Worm (Caenorhabditis elegans): ENCODE data around the gene rpia-1.

Gene rpia-1

DNA sequence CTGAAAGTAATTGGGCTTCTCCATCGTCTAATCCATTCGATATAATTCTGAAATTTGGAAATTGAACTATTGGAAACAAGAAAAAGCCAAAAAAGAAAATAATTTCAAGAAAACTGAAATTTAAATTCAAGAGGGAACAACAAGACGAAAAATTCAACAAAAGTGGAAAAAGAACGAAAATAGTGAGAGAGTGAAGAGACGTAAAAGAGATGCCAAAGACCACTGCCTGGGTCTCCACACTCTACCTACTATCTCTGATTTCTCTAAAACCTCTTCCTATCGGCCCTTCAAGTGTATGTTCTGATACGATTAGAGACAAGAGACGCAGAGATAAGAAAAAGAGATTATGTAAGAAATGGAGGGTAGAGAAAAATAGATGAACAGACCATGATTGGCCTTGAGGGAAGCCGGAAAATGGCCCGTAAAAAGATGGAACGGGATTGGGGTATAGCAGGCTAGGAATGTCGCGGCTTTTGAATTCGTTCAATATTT, 30.9 kb downstream of the rpia-1 start, which contains the start of gene ogt-1:
TSS of gene ogt-1 (minus strand) at position 51 of the 492 bp plus-strand sequence.
- TF ChIP-seq dmd-4 (tag; optimal IDR thresholded peaks at IDR 0.05; ENCODE audit: borderline replicate concordance) (no peak), rnt-1 (tag; optimal IDR thresholded peaks at IDR 0.05) (peak; percentile 14), Y22D7AL.16 (tag; optimal IDR thresholded peaks at IDR 0.05) (no peak), ceh-18 (tag; optimal IDR thresholded peaks at IDR 0.05) (peak; percentile 9), nfya-1 (tag; optimal IDR thresholded peaks at IDR 0.05) (peak; percentile 93), ets-4 (tag; optimal IDR thresholded peaks at IDR 0.05) (no peak), ceh-6 (GFP tag; optimal IDR thresholded peaks at IDR 0.05) (no peak), tbx-2 (tag; optimal IDR thresholded peaks at IDR 0.05) (peak; percentile 4), odd-2 (tag; optimal IDR thresholded peaks at IDR 0.05) (no peak), pqm-1 (tag; optimal IDR thresholded peaks at IDR 0.05) (no peak), fax-1 (tag; optimal IDR thresholded peaks at IDR 0.05) (no peak), ceh-31 (tag; optimal IDR thresholded peaks at IDR 0.05) (peak; percentile 68), lin-11 (tag; optimal IDR thresholded peaks at IDR 0.05) (no peak), unc-55 (GFP tag; optimal IDR thresholded peaks at IDR 0.05) (peak; percentile 78), C38D4.7 (GFP tag; optimal IDR thresholded peaks at IDR 0.05) (no peak), che-1 (tag; optimal IDR thresholded peaks at IDR 0.05) (no peak), dve-1 (tag; optimal IDR thresholded peaks at IDR 0.05) (peak; percentile 12), pax-1 (tag; optimal IDR thresholded peaks at IDR 0.05) (peak; percentile 79), K02D7.2 (tag; optimal IDR thresholded peaks at IDR 0.05) (no peak), ceh-19 (GFP tag; optimal IDR thresholded peaks at IDR 0.05) (no peak), nhr-11 (tag; optimal IDR thresholded peaks at IDR 0.05) (no peak), unc-42 (tag; optimal IDR thresholded peaks at IDR 0.05) (peak; percentile 66)

DNA sequence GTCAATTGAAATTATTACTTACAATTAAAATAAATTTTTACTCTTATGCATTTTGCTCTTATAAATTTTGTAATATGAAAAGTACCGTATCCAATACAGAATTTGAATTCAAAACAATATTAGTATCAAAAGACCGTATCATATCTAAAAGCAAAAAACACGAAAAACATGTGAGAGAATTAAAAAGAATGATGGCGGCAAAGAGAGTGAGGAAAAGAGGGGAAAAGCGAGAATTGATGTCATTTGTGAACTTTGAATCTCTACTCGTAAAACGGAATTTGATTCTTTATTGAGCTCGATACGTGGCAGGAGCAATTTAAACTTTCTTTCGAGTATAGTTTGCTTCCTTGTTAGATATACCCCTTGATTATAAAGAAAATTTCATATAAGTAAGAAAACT, 31.6 kb downstream of the rpia-1 start:
- TF ChIP-seq nhr-11 (tag; optimal IDR thresholded peaks at IDR 0.05), result no peak
- no peak for TF ChIP-seq fkh-10 (GFP tag; optimal IDR thresholded peaks at IDR 0.05)
- TF ChIP-seq pat-9 (tag; optimal IDR thresholded peaks at IDR 0.05), result no peak
- TF ChIP-seq odd-2 (tag; optimal IDR thresholded peaks at IDR 0.05), result no peak
- no peak for TF ChIP-seq zip-5 (tag; optimal IDR thresholded peaks at IDR 0.05)
- no peak for TF ChIP-seq che-1 (tag; optimal IDR thresholded peaks at IDR 0.05)
- no peak for TF ChIP-seq eyg-1 (tag; optimal IDR thresholded peaks at IDR 0.05)
- TF ChIP-seq dmd-4 (tag; optimal IDR thresholded peaks at IDR 0.05; ENCODE audit: borderline replicate concordance), result no peak
- TF ChIP-seq ztf-16 (tag; optimal IDR thresholded peaks at IDR 0.05), result no peak
- no peak for TF ChIP-seq pax-1 (tag; optimal IDR thresholded peaks at IDR 0.05)
- TF ChIP-seq ref-2 (tag; optimal IDR thresholded peaks at IDR 0.05), result no peak
- no peak for TF ChIP-seq ceh-14 (tag; optimal IDR thresholded peaks at IDR 0.05)
- TF ChIP-seq ttx-3 (tag; optimal IDR thresholded peaks at IDR 0.05), result no peak
- TF ChIP-seq ceh-45 (GFP tag; IDR thresholded peaks at IDR 0.05), result no peak
- no peak for TF ChIP-seq ceh-34 (tag; optimal IDR thresholded peaks at IDR 0.05)
- no peak for TF ChIP-seq ceh-24 (tag; optimal IDR thresholded peaks at IDR 0.05)
- TF ChIP-seq unc-42 (tag; optimal IDR thresholded peaks at IDR 0.05), result no peak
- TF ChIP-seq hlh-15 (tag; optimal IDR thresholded peaks at IDR 0.05), result no peak
- no peak for TF ChIP-seq hlh-30 (tag; optimal IDR thresholded peaks at IDR 0.05; ENCODE audit: insufficient read depth)
- TF ChIP-seq ahr-1 (tag; optimal IDR thresholded peaks at IDR 0.05), result no peak

DNA sequence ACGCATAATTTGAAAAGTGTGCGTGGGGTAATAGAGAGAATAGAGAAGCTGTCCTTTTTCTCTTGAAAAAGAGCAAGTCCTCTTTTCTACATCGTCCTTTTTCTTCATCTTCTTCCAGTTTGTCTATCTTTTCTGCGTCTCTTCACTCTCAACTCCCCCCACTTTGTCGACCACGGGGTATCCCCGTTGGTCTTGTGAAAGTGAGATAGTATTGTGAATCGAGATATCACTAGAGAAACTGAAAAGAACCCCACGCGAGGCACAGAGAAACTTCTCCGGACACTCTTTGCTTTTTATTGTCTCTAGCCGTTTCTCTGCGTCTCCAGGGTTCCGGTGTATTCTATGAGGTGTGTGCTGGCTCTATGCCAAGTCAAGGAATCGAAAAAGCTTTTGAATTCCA, 32.7 kb downstream of the rpia-1 start:
- TF ChIP-seq lin-11 (tag; optimal IDR thresholded peaks at IDR 0.05), result no peak
- no peak for TF ChIP-seq T23F11.4 (GFP tag; optimal IDR thresholded peaks at IDR 0.05)
- no peak for TF ChIP-seq tbx-7 (tag; optimal IDR thresholded peaks at IDR 0.05)
- TF ChIP-seq ceh-30 (tag; optimal IDR thresholded peaks at IDR 0.05), result no peak
- TF ChIP-seq C38D4.7 (GFP tag; optimal IDR thresholded peaks at IDR 0.05), result no peak
- TF ChIP-seq ceh-19 (GFP tag; optimal IDR thresholded peaks at IDR 0.05), result no peak
- peak; percentile 83 for TF ChIP-seq ceh-31 (tag; optimal IDR thresholded peaks at IDR 0.05)
- no peak for TF ChIP-seq eyg-1 (tag; optimal IDR thresholded peaks at IDR 0.05)
- TF ChIP-seq ets-4 (tag; optimal IDR thresholded peaks at IDR 0.05), result peak; percentile 68
- no peak for TF ChIP-seq pag-3 (tag; optimal IDR thresholded peaks at IDR 0.05; ENCODE audit: borderline replicate concordance)
- no peak; the same call in 1 of the 2 replicates for TF ChIP-seq sox-2 (GFP tag; IDR thresholded peaks at IDR 0.05)
- TF ChIP-seq C08G9.2 (tag; optimal IDR thresholded peaks at IDR 0.05), result peak; percentile 47
- peak; percentile 71 for TF ChIP-seq pqm-1 (tag; optimal IDR thresholded peaks at IDR 0.05)
- TF ChIP-seq unc-42 (tag; optimal IDR thresholded peaks at IDR 0.05), result peak; percentile 65
- peak; percentile 53 for TF ChIP-seq ceh-14 (tag; optimal IDR thresholded peaks at IDR 0.05)
- TF ChIP-seq tbx-2 (tag; optimal IDR thresholded peaks at IDR 0.05), result peak; percentile 89
- peak; percentile 3 for TF ChIP-seq zip-5 (tag; optimal IDR thresholded peaks at IDR 0.05)
- peak; percentile 82 for TF ChIP-seq unc-55 (GFP tag; optimal IDR thresholded peaks at IDR 0.05)
- TF ChIP-seq rnt-1 (tag; optimal IDR thresholded peaks at IDR 0.05), result peak; percentile 80
- TF ChIP-seq odd-2 (tag; optimal IDR thresholded peaks at IDR 0.05), result no peak
- TF ChIP-seq che-1 (tag; optimal IDR thresholded peaks at IDR 0.05), result no peak
- no peak for TF ChIP-seq hlh-13 (GFP tag; optimal IDR thresholded peaks at IDR 0.05)
- TF ChIP-seq gmeb-2 (tag; optimal IDR thresholded peaks at IDR 0.05), result no peak
- TF ChIP-seq mec-3 (tag; optimal IDR thresholded peaks at IDR 0.05; ENCODE audit: borderline replicate concordance), result no peak
- TF ChIP-seq unc-3 (GFP tag; conservative IDR thresholded peaks at IDR 0.05), result no peak
- peak; percentile 45 for TF ChIP-seq unc-3 (tag; optimal IDR thresholded peaks at IDR 0.05)

Measured in whole organism, late embryonic.